Fruit fly (Drosophila melanogaster): ENCODE measurements around the gene CG4658.

dm6 chr2L:9918020-9918959 lies 38.6 kb upstream of the CG4658 start, which contains the start of the genes CG5885 and CG4598:
- TF ChIP-seq OdsH (GFP tag; optimal IDR thresholded peaks at IDR 0.05): peak; percentile 75
- peak; percentile 70 for TF ChIP-seq h (GFP tag; optimal IDR thresholded peaks at IDR 0.05)
- no peak for TF ChIP-seq usp (GFP tag; optimal IDR thresholded peaks at IDR 0.05)
- peak; percentile 79 for TF ChIP-seq fru (GFP tag; optimal IDR thresholded peaks at IDR 0.05)
- TF ChIP-seq Hnf4 (GFP tag; optimal IDR thresholded peaks at IDR 0.05): peak; percentile 86
- TF ChIP-seq CG9705 (GFP tag; optimal IDR thresholded peaks at IDR 0.05): peak; percentile 31
- peak; percentile 61 for TF ChIP-seq rgr (GFP tag; optimal IDR thresholded peaks at IDR 0.05)
- no peak for TF ChIP-seq lola (GFP tag; optimal IDR thresholded peaks at IDR 0.05)
- TF ChIP-seq GATAd (GFP tag; optimal IDR thresholded peaks at IDR 0.05): no peak

Measured in whole organism, wandering third instar larva.